Fruit fly (Drosophila melanogaster): ENCODE results near the gene MED30.
A peak's percentile ranks its signal among the peaks of the same experiment; 100 is the strongest.

- TF ChIP-seq Doc3 (GFP tag; IDR thresholded peaks at IDR 0.05; ENCODE audit: partially characterized antibody) (no peak), CG6272 (GFP tag; IDR thresholded peaks at IDR 0.05) (peak; percentile 77), tio (GFP tag; optimal IDR thresholded peaks at IDR 0.05) (peak; percentile 84), BtbVII (GFP tag; optimal IDR thresholded peaks at IDR 0.05) (peak; percentile 57), CG2712 (tag; optimal IDR thresholded peaks at IDR 0.05) (peak; percentile 91), CG17359 (tag; optimal IDR thresholded peaks at IDR 0.05) (peak; percentile 89), chn (GFP tag; optimal IDR thresholded peaks at IDR 0.05) (peak; percentile 94), Mrtf (GFP tag; IDR thresholded peaks at IDR 0.05) (peak; percentile 83)
These were observed 20.3 kb downstream of the MED30 start for dm6 chr3L:633272-634254.

All from whole organism, embryonic.